Worm (Caenorhabditis elegans) whole organism, L1 larva: ENCODE data around the gene age-1.

Source experiments
- blmp-1 ChIP-seq: fragments of 150-350 bp; optimal IDR thresholded peaks from 2 replicates; lab custom pipeline; 2014; ENCODE audit warnings: missing biosample characterization, missing genetic modification characterization
- ceh-8 ChIP-seq: fragments of 200-800 bp; sonication (Bioruptor generic); optimal IDR thresholded peaks from 2 replicates; lab custom pipeline; 2018; ENCODE audit warnings: mild to moderate bottlenecking, missing genetic modification characterization, moderate library complexity, missing compliant biosample characterization
- ceh-88 ChIP-seq: fragments of 200-800 bp; sonication (Bioruptor generic); IDR thresholded peaks from 2 replicates; pipeline ENCODE4 v1.3.6; 2022; ENCODE audit warnings: missing genetic modification characterization, missing compliant biosample characterization
- ces-1 ChIP-seq: fragments of 150-350 bp; optimal IDR thresholded peaks from 2 replicates; lab custom pipeline; 2014; ENCODE audit warnings: missing biosample characterization, missing genetic modification reagents, missing genetic modification characterization
- egl-27 ChIP-seq, 2 experiments: fragments of 150-350 bp in 1 of 2; sonication (generic microtip); optimal IDR thresholded peaks; 3 replicates each; lab custom pipeline; 2017 to 2018; ENCODE audit warnings: missing biosample characterization in 2 of 2, missing genetic modification characterization in 2 of 2, missing genetic modification reagents in 2 of 2
- fkh-10 ChIP-seq: sonication (generic microtip); optimal IDR thresholded peaks from 2 replicates; lab custom pipeline; 2017; ENCODE audit warnings: missing biosample characterization, missing genetic modification reagents, missing genetic modification characterization
- fkh-4 ChIP-seq: sonication (generic microtip); optimal IDR thresholded peaks from 2 replicates; lab custom pipeline; 2016; ENCODE audit warnings: missing compliant biosample characterization, missing genetic modification characterization, borderline replicate concordance
- fkh-8 ChIP-seq: sonication (generic microtip); optimal IDR thresholded peaks from 2 replicates; lab custom pipeline; 2016; ENCODE audit warnings: mild to moderate bottlenecking, missing genetic modification characterization, missing compliant biosample characterization
- isw-1 ChIP-seq: fragments of 200-800 bp; sonication (Bioruptor generic); IDR thresholded peaks from 2 replicates; pipeline ENCODE4 v1.3.6; 2022; ENCODE audit warnings: missing genetic modification characterization, missing compliant biosample characterization
- mef-2 ChIP-seq: fragments of 150-350 bp; optimal IDR thresholded peaks from 2 replicates; lab custom pipeline; 2014; ENCODE audit warnings: missing biosample characterization, missing genetic modification characterization
- nhr-47 ChIP-seq: sonication (generic microtip); optimal IDR thresholded peaks from 2 replicates; lab custom pipeline; 2016; ENCODE audit warnings: mild to moderate bottlenecking, missing genetic modification characterization, moderate library complexity, missing compliant biosample characterization
- nhr-71 ChIP-seq: sonication (generic microtip); optimal IDR thresholded peaks from 2 replicates; lab custom pipeline; 2016; ENCODE audit warnings: mild to moderate bottlenecking, missing genetic modification characterization, moderate library complexity, missing compliant biosample characterization
- nhr-77 ChIP-seq: fragments of 150-350 bp; optimal IDR thresholded peaks from 2 replicates; lab custom pipeline; 2014; ENCODE audit warnings: missing biosample characterization, missing genetic modification characterization
- pqm-1 ChIP-seq: sonication (generic microtip); optimal IDR thresholded peaks from 3 replicates; lab custom pipeline; 2017; ENCODE audit warnings: missing biosample characterization, missing genetic modification characterization
- snu-23 ChIP-seq: sonication (generic microtip); optimal IDR thresholded peaks from 2 replicates; lab custom pipeline; 2016; ENCODE audit warnings: missing genetic modification characterization, missing compliant biosample characterization
- unc-130 ChIP-seq: fragments of 150-350 bp; optimal IDR thresholded peaks from 2 replicates; lab custom pipeline; 2017; ENCODE audit warnings: missing biosample characterization, missing genetic modification characterization, inconsistent platforms
- unc-30 ChIP-seq: sonication (generic microtip); optimal IDR thresholded peaks from 2 replicates; lab custom pipeline; 2017; ENCODE audit warnings: missing biosample characterization, missing genetic modification characterization
- unc-62 ChIP-seq: fragments of 150-350 bp; optimal IDR thresholded peaks from 2 replicates; lab custom pipeline; 2014; ENCODE audit warnings: missing biosample characterization, missing genetic modification reagents, missing genetic modification characterization

age-1 gene

DNA sequence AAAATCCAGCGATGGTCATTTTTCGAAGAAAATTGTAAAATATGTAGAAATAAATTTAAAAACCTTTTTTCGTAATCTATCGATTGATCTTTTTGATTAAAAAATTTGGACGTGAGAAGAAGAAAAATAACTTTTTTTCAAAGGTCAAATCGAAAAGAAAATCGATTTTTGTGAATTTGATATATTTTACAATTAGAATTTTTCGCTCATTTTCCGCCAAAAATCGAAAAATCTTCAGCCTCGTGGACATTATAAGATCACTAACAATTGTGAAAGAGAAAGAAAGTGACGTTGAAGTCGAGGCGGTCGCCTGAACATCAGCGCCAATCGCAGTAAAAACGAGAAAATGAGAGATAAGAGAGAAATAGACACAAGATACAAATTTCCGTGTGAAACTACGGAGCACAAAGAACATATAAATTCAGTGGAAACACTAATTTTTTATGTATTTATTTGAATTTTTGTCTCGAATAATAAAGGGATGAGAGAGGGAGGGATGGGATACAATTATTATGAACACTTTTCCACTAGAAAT, 57.2 kb downstream of the age-1 start, which contains the start of gene cisd-1 (continued):
- no peak for TF ChIP-seq mef-2 (tag; lab: Kevin White, UChicago)
- no peak for TF ChIP-seq fkh-10 (GFP tag; lab: Kevin White, UChicago)
- TF ChIP-seq pqm-1 (tag; lab: Kevin White, UChicago): no peak
- TF ChIP-seq nhr-47 (tag; lab: Kevin White, UChicago): no peak
- TF ChIP-seq unc-62: no peak
- TF ChIP-seq ceh-8 (GFP tag; lab: Kevin White, UChicago): no peak
- no peak for TF ChIP-seq fkh-4 (tag; lab: Kevin White, UChicago)
- TF ChIP-seq egl-27 (tag; optimal IDR thresholded peaks at IDR 0.05; lab: Kevin White, UChicago): no peak
- TF ChIP-seq blmp-1 (tag; lab: Kevin White, UChicago): peak; percentile 82
- no peak for TF ChIP-seq ces-1
- no peak for TF ChIP-seq ceh-88 (GFP tag; lab: Robert Waterston, UW)
- TF ChIP-seq snu-23: peak; percentile 28
- TF ChIP-seq fkh-8 (tag; lab: Kevin White, UChicago): no peak
- TF ChIP-seq unc-130 (tag; lab: Kevin White, UChicago): no peak
- peak; percentile 32 for TF ChIP-seq nhr-71 (tag; lab: Kevin White, UChicago)
- no peak for TF ChIP-seq isw-1 (GFP tag; lab: Robert Waterston, UW)
- TF ChIP-seq unc-30 (tag; lab: Kevin White, UChicago): no peak
- no peak for TF ChIP-seq nhr-77 (tag; lab: Kevin White, UChicago)
